Fruit fly (Drosophila melanogaster) whole organism, pupa: ENCODE data around the gene scyl.
A peak's percentile ranks its signal among the peaks of the same experiment; 100 is the strongest.

Source experiments
- CG10348 ChIP-seq: fragments of 200-800 bp; sonication (Bioruptor generic); IDR thresholded peaks from 2 replicates; pipeline ENCODE4 v1.3.6; 2022; ENCODE audit warnings: missing biosample characterization, missing genetic modification characterization
- CG12605 ChIP-seq: fragments of 200-800 bp; sonication (Bioruptor generic); IDR thresholded peaks from 2 replicates; pipeline ENCODE4 v1.3.6; 2022; ENCODE audit warnings: missing biosample characterization, missing genetic modification characterization
- CG13204 ChIP-seq: fragments of 200-800 bp; sonication (Bioruptor generic); optimal IDR thresholded peaks from 2 replicates; lab custom pipeline; 2018; ENCODE audit warnings: missing biosample characterization, mild to moderate bottlenecking, missing genetic modification characterization, moderate library complexity
- CG14655 ChIP-seq: fragments of 200-800 bp; sonication (Bioruptor generic); optimal IDR thresholded peaks from 3 replicates; lab custom pipeline; 2017; ENCODE audit warnings: mild to moderate bottlenecking, missing biosample characterization, missing genetic modification reagents, missing genetic modification characterization
- CG15710 ChIP-seq: fragments of 200-800 bp; sonication (Bioruptor generic); optimal IDR thresholded peaks from 2 replicates; lab custom pipeline; 2018; ENCODE audit warnings: missing biosample characterization, mild to moderate bottlenecking, missing genetic modification characterization, moderate library complexity
- CG17806 ChIP-seq: fragments of 200-800 bp; sonication (Bioruptor generic); optimal IDR thresholded peaks from 2 replicates; lab custom pipeline; 2018; ENCODE audit warnings: missing biosample characterization, mild to moderate bottlenecking, missing genetic modification characterization, moderate library complexity
- CG32121 ChIP-seq: fragments of 200-800 bp; sonication (Bioruptor generic); IDR thresholded peaks from 2 replicates; pipeline ENCODE4 v1.3.6; 2022; ENCODE audit warnings: missing biosample characterization, missing genetic modification characterization
- CG34367 ChIP-seq: fragments of 200-800 bp; sonication (Bioruptor generic); optimal IDR thresholded peaks from 2 replicates; lab custom pipeline; 2018; ENCODE audit warnings: missing biosample characterization, mild to moderate bottlenecking, missing genetic modification characterization
- CG4496 ChIP-seq: fragments of 200-800 bp; sonication (Bioruptor generic); IDR thresholded peaks from 3 replicates; pipeline ENCODE4 v1.3.6; 2022; ENCODE audit warnings: missing biosample characterization, missing genetic modification characterization
- CG8159 ChIP-seq: fragments of 200-800 bp; sonication (Bioruptor generic); optimal IDR thresholded peaks from 3 replicates; lab custom pipeline; 2018; ENCODE audit warnings: missing biosample characterization, mild to moderate bottlenecking, missing genetic modification characterization, moderate library complexity
- CG8301 ChIP-seq: fragments of 200-800 bp; sonication (Bioruptor generic); optimal IDR thresholded peaks from 2 replicates; lab custom pipeline; 2018; ENCODE audit warnings: missing biosample characterization, mild to moderate bottlenecking, missing genetic modification characterization
- CG9948 ChIP-seq: fragments of 200-800 bp; sonication (Bioruptor generic); optimal IDR thresholded peaks from 2 replicates; lab custom pipeline; 2018; ENCODE audit warnings: missing biosample characterization, mild to moderate bottlenecking, missing genetic modification characterization, moderate library complexity
- D1 ChIP-seq: fragments of 200-800 bp; sonication (Bioruptor generic); optimal IDR thresholded peaks from 2 replicates; lab custom pipeline; 2018; ENCODE audit warnings: missing biosample characterization, mild to moderate bottlenecking, missing genetic modification characterization, moderate library complexity
- EcR ChIP-seq: fragments of 200-800 bp; sonication (Bioruptor generic); optimal IDR thresholded peaks from 3 replicates; lab custom pipeline; 2019; ENCODE audit warnings: missing biosample characterization, missing genetic modification characterization, mild to moderate bottlenecking, moderate library complexity, missing genetic modification reagents
- Ets98B ChIP-seq: fragments of 200-800 bp; sonication (Bioruptor generic); IDR thresholded peaks from 2 replicates; pipeline ENCODE4 v1.3.6; 2022; ENCODE audit warnings: missing biosample characterization, missing genetic modification characterization
- Pif1A ChIP-seq: fragments of 200-800 bp; sonication (Bioruptor generic); optimal IDR thresholded peaks from 3 replicates; lab custom pipeline; 2016; ENCODE audit warnings: missing biosample characterization, missing genetic modification characterization
- Pif1B ChIP-seq: fragments of 200-800 bp; sonication (Bioruptor generic); optimal IDR thresholded peaks from 3 replicates; lab custom pipeline; 2016; ENCODE audit warnings: missing biosample characterization, missing genetic modification characterization
- Snoo ChIP-seq: fragments of 200-800 bp; sonication (Bioruptor generic); optimal IDR thresholded peaks from 3 replicates; lab custom pipeline; 2017; ENCODE audit warnings: missing biosample characterization, mild to moderate bottlenecking, missing genetic modification characterization, inconsistent platforms
- fd96Ca ChIP-seq: fragments of 200-800 bp; sonication (Bioruptor generic); IDR thresholded peaks from 3 replicates; pipeline ENCODE4 v1.3.6; 2022; ENCODE audit warnings: missing biosample characterization, missing genetic modification characterization
- gl ChIP-seq: fragments of 200-800 bp; sonication (Bioruptor generic); optimal IDR thresholded peaks from 2 replicates; lab custom pipeline; 2018; ENCODE audit warnings: missing biosample characterization, mild to moderate bottlenecking, missing genetic modification characterization
- rn ChIP-seq: fragments of 200-800 bp; sonication (Bioruptor generic); IDR thresholded peaks from 2 replicates; pipeline ENCODE4 v1.3.6; 2022; ENCODE audit warnings: missing biosample characterization, missing genetic modification characterization

The scyl gene

DNA sequence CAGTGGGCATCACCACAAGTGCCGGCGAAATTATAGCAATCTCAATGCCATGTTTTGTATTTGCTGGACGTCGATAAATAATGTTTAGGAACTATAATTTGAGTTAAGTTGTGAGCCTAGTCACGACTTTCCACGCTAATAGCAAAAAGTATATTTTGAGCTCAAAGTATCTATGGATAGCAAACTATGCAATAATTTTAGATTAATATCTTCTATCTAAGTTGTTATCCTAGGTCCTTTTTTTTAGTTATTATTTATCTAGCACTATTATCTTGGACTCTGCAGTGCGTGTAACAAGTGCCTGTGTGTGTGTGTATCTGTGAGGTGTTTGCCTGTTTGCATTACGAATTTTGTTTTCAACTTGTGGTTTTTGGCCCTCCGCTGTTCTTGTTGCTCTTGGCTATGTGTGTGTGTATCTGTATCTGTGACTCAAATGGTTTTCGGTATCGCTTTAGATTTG is 8.2 kb downstream of the scyl start:
- TF ChIP-seq EcR (GFP tag; lab: Kevin White, UChicago) (no peak), CG8159 (tag; lab: Kevin White, UChicago) (peak; percentile 12), fd96Ca (peak; percentile 39; the same call in 1 of the 3 replicates), rn (GFP tag; lab: Robert Waterston, UW) (no peak), D1 (tag; lab: Kevin White, UChicago) (no peak), CG13204 (GFP tag; lab: Kevin White, UChicago) (no peak), CG15710 (tag; lab: Kevin White, UChicago) (peak; percentile 12), Snoo (tag; lab: Kevin White, UChicago) (no peak), gl (no peak), CG17806 (peak; percentile 24), Ets98B (GFP tag; lab: Robert Waterston, UW) (no peak), CG9948 (tag; lab: Kevin White, UChicago) (peak; percentile 17), CG8301 (peak; percentile 45), CG14655 (peak; percentile 58), CG34367 (tag; lab: Kevin White, UChicago) (no peak), CG10348 (GFP tag; lab: Robert Waterston, UW) (no peak), CG4496 (GFP tag; lab: Robert Waterston, UW) (0 out of 3 replicates have a peak, but pooled peaks have one; percentile 65), CG12605 (GFP tag; lab: Robert Waterston, UW) (no peak), CG32121 (GFP tag; lab: Robert Waterston, UW) (0 out of 2 replicates have a peak, but pooled peaks have one; percentile 9), Pif1B (GFP tag; lab: Kevin White, UChicago) (peak; percentile 5), Pif1A (peak; percentile 23)

DNA sequence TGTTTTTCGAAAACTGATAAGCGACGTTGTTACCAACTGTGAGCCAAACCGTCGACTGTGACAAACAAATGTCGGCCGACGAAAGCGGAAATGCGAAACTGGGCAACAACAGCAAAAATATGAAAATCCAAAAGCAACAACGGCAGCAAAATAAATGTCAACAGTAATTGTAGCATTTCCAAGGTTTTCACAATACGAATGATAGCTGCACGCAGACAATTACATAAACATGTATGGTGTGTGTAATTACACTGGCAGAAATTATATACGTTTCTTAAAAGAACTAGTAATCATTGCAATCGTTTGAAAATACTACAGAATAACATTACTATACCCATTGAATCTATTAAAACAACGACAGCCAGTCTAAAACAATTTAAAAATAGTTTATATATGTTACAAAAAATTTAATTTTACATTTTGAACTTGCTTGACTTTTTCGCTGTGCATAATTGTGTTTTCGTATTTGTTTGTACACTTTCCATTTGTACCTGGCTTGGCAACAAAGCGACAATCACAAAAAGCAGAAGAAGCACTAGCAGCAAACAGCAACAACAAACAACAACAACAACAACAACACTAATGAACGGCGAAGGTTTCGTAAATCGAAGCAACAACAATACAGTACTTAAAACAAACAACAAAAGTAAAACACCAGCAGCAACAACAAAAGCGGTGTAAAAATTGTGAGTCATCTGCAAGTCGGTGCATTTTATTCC is 8.8 kb downstream of the scyl start:
- TF ChIP-seq CG14655 (no peak), CG17806 (peak; percentile 76), CG9948 (tag; lab: Kevin White, UChicago) (peak; percentile 62), CG15710 (tag; lab: Kevin White, UChicago) (peak; percentile 37), rn (GFP tag; lab: Robert Waterston, UW) (0 out of 2 replicates have a peak, but pooled peaks have one; percentile 39), CG34367 (tag; lab: Kevin White, UChicago) (peak; percentile 55), CG8301 (peak; percentile 36), CG8159 (tag; lab: Kevin White, UChicago) (peak; percentile 65), gl (no peak), CG10348 (GFP tag; lab: Robert Waterston, UW) (no peak), CG13204 (GFP tag; lab: Kevin White, UChicago) (no peak), Ets98B (GFP tag; lab: Robert Waterston, UW) (peak; percentile 54), CG4496 (GFP tag; lab: Robert Waterston, UW) (peak; percentile 79), CG12605 (GFP tag; lab: Robert Waterston, UW) (peak; percentile 66), Pif1A (peak; percentile 37), CG32121 (GFP tag; lab: Robert Waterston, UW) (peak; percentile 67), Snoo (tag; lab: Kevin White, UChicago) (no peak), Pif1B (GFP tag; lab: Kevin White, UChicago) (no peak), fd96Ca (no peak), EcR (GFP tag; lab: Kevin White, UChicago) (no peak), D1 (tag; lab: Kevin White, UChicago) (no peak)

DNA sequence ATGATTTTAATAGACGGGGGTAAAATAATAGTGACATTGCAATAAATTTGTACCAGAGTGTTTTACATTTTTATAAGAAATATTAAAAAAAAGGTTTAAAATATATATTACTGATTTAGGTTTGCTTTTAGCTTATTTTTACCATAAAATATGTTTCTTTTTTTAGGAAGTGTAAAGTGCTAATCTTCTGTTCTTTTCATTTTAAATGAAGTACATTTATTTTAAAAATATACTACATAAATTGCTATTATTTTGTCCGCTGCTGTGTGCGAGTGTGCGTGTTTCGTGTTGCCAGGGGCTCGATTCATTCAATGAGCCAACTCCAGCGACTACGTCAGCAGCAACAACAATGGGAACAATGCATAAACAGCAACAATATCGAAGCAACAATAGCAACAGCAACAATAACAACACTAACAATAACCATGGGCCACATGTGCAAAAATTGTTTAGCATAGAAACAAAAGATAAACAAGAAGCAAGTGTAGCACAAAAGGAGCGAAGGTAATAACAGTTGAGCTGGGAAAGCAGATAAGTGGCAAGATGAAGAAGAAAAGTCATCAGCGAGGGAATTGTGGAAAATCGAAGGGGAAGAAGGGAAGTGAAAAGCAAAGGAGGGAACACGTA is 9.5 kb downstream of the scyl start:
- no peak; the same call in 1 of the 2 replicates for TF ChIP-seq CG10348 (GFP tag; lab: Robert Waterston, UW)
- TF ChIP-seq EcR (GFP tag; lab: Kevin White, UChicago): peak; percentile 66
- peak; percentile 88 for TF ChIP-seq CG17806
- peak; percentile 90 for TF ChIP-seq CG9948 (tag; lab: Kevin White, UChicago)
- peak; percentile 98 for TF ChIP-seq CG15710 (tag; lab: Kevin White, UChicago)
- peak; percentile 87; the same call in 1 of the 3 replicates for TF ChIP-seq CG4496 (GFP tag; lab: Robert Waterston, UW)
- TF ChIP-seq CG32121 (GFP tag; lab: Robert Waterston, UW): peak; percentile 89
- peak; percentile 58; the same call in 2 of the 3 replicates for TF ChIP-seq fd96Ca
- peak; percentile 86 for TF ChIP-seq CG12605 (GFP tag; lab: Robert Waterston, UW)
- peak; percentile 90 for TF ChIP-seq Snoo (tag; lab: Kevin White, UChicago)
- peak; percentile 90 for TF ChIP-seq D1 (tag; lab: Kevin White, UChicago)
- TF ChIP-seq rn (GFP tag; lab: Robert Waterston, UW): peak; percentile 69
- TF ChIP-seq Ets98B (GFP tag; lab: Robert Waterston, UW): peak; percentile 38; the same call in 1 of the 2 replicates
- TF ChIP-seq gl: peak; percentile 55
- TF ChIP-seq CG8159 (tag; lab: Kevin White, UChicago): peak; percentile 98
- TF ChIP-seq Pif1A: peak; percentile 62
- TF ChIP-seq Pif1B (GFP tag; lab: Kevin White, UChicago): peak; percentile 82
- peak; percentile 92 for TF ChIP-seq CG34367 (tag; lab: Kevin White, UChicago)
- TF ChIP-seq CG14655: peak; percentile 87
- TF ChIP-seq CG8301: peak; percentile 80
- TF ChIP-seq CG13204 (GFP tag; lab: Kevin White, UChicago): peak; percentile 84
- TF ChIP-seq, all 21 proteins: peak for 20

DNA sequence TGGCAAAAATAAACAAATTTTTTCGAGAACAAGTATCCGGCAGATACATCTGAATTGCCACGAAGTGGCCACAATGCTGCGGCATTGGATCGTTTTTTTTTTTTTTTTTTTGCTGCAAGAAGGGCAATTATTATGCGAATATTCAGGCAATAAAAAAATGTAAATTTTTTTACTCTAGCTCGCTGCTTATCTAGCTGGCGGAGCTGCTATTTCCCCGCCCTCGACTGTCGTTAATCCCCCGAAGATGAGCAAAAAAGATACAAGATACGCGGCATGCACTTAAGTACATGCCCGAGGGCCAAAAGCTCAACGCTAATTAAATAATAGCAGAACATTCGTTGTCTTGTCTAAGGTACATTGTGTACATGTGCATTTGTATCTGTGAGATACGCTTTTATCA is 10.1 kb downstream of the scyl start:
- TF ChIP-seq Pif1A (peak; percentile 43), Pif1B (GFP tag; lab: Kevin White, UChicago) (peak; percentile 22), fd96Ca (peak; percentile 38; the same call in 1 of the 3 replicates), Ets98B (GFP tag; lab: Robert Waterston, UW) (peak; percentile 10; the same call in 1 of the 2 replicates), CG14655 (peak; percentile 31), CG17806 (no peak), CG34367 (tag; lab: Kevin White, UChicago) (no peak), Snoo (tag; lab: Kevin White, UChicago) (no peak), CG12605 (GFP tag; lab: Robert Waterston, UW) (no peak), gl (no peak), EcR (GFP tag; lab: Kevin White, UChicago) (no peak), CG4496 (GFP tag; lab: Robert Waterston, UW) (0 out of 3 replicates have a peak, but pooled peaks have one; percentile 8), CG15710 (tag; lab: Kevin White, UChicago) (no peak)
